Worm (Caenorhabditis elegans): Measurements from ENCODE around the gene F32D8.3.

Gene F32D8.3

ce11 chrV:10877808-10878600 lies 8.6 kb upstream of the F32D8.3 start (continued):
- no peak for TF ChIP-seq nhr-25 (tag; optimal IDR thresholded peaks at IDR 0.05; ENCODE audit: borderline replicate concordance, insufficient read depth)
- TF ChIP-seq lin-39 (tag; optimal IDR thresholded peaks at IDR 0.05) = no peak
- TF ChIP-seq ZK337.2 (GFP tag; IDR thresholded peaks at IDR 0.05) = no peak
- TF ChIP-seq hif-1 (tag; optimal IDR thresholded peaks at IDR 0.05) = no peak
- no peak for TF ChIP-seq unc-130 (GFP tag; optimal IDR thresholded peaks at IDR 0.05)
- no peak for TF ChIP-seq mxl-3 (GFP tag; optimal IDR thresholded peaks at IDR 0.05)
- TF ChIP-seq F49E8.2 (tag; optimal IDR thresholded peaks at IDR 0.05; ENCODE audit: borderline replicate concordance) = no peak
- TF ChIP-seq saeg-2 (GFP tag; IDR thresholded peaks at IDR 0.05) = no peak
- TF ChIP-seq snpc-4 (tag; optimal IDR thresholded peaks at IDR 0.05) = no peak
- no peak for TF ChIP-seq lin-29 (GFP tag; IDR thresholded peaks at IDR 0.05)
- no peak for TF ChIP-seq Y105C5A.15 (GFP tag; IDR thresholded peaks at IDR 0.05)
- TF ChIP-seq set-16 (GFP tag; IDR thresholded peaks at IDR 0.05) = no peak
- TF ChIP-seq duxl-1 (tag; optimal IDR thresholded peaks at IDR 0.05; ENCODE audit: poor library complexity) = no peak
- TF ChIP-seq aha-1 (tag) = peak; percentile 78
- TF ChIP-seq dmd-6 (GFP tag; IDR thresholded peaks at IDR 0.05) = peak; percentile 80
- TF ChIP-seq ceh-82 (tag; optimal IDR thresholded peaks at IDR 0.05) = no peak
- TF ChIP-seq snpc-1.2 (GFP tag; IDR thresholded peaks at IDR 0.05) = no peak
- no peak for TF ChIP-seq lin-38 (GFP tag; IDR thresholded peaks at IDR 0.05)
- no peak for TF ChIP-seq nhr-76 (tag; optimal IDR thresholded peaks at IDR 0.05)

- TF ChIP-seq dpl-1 (GFP tag; optimal IDR thresholded peaks at IDR 0.05) = no peak
- peak; percentile 49 for TF ChIP-seq ces-1 (GFP tag; optimal IDR thresholded peaks at IDR 0.05)
These were observed 6.3 kb upstream of the F32D8.3 start, which contains the start of gene F32D8.1 for ce11 chrV:10880138-10880882. Gene F32D8.1 (plus strand): TSS chrV:10880832.

ce11 chrV:10883478-10883877 lies 3.2 kb upstream of the F32D8.3 start, which contains the start of gene F32D8.2:
Gene F32D8.2 (plus strand): TSS chrV:10883778.
- TF ChIP-seq attf-4 (tag; optimal IDR thresholded peaks at IDR 0.05) = no peak
- no peak for TF ChIP-seq mep-1 (tag; optimal IDR thresholded peaks at IDR 0.05)
- TF ChIP-seq nhr-42 (GFP tag; IDR thresholded peaks at IDR 0.05) = no peak
- TF ChIP-seq daf-8 (GFP tag; IDR thresholded peaks at IDR 0.05) = no peak
- TF ChIP-seq snpc-1.2 (GFP tag; IDR thresholded peaks at IDR 0.05) = no peak
- TF ChIP-seq snpc-4 (tag; optimal IDR thresholded peaks at IDR 0.05) = no peak
- TF ChIP-seq pqm-1 (tag; optimal IDR thresholded peaks at IDR 0.05) = no peak
- no peak for TF ChIP-seq daf-16 (GFP tag; optimal IDR thresholded peaks at IDR 0.05)
- TF ChIP-seq daf-16 (tag; optimal IDR thresholded peaks at IDR 0.05) = no peak
- TF ChIP-seq jun-1 (tag; optimal IDR thresholded peaks at IDR 0.05) = no peak
- no peak for TF ChIP-seq ceh-62 (tag; optimal IDR thresholded peaks at IDR 0.05)
- TF ChIP-seq php-3 (GFP tag; IDR thresholded peaks at IDR 0.05) = no peak
- TF ChIP-seq mes-2 (tag; optimal IDR thresholded peaks at IDR 0.05; ENCODE audit: poor library complexity, severe bottlenecking) = no peak
- no peak for TF ChIP-seq zip-11 (GFP tag; IDR thresholded peaks at IDR 0.05)
- TF ChIP-seq nhr-6 (tag; optimal IDR thresholded peaks at IDR 0.05) = no peak
- TF ChIP-seq ceh-28 (tag; optimal IDR thresholded peaks at IDR 0.05) = no peak

- peak; percentile 61; the same call in 1 of the 2 replicates for TF ChIP-seq Y75B8A.6 (GFP tag; IDR thresholded peaks at IDR 0.05)
- TF ChIP-seq dmd-9 (GFP tag; IDR thresholded peaks at IDR 0.05) = no peak
- no peak for TF ChIP-seq ctbp-1 (GFP tag; IDR thresholded peaks at IDR 0.05)
- peak; percentile 31 for TF ChIP-seq T20F7.1 (GFP tag; optimal IDR thresholded peaks at IDR 0.05)
- TF ChIP-seq tra-1 (GFP tag; IDR thresholded peaks at IDR 0.05) = no peak
- TF ChIP-seq lin-29 (GFP tag; IDR thresholded peaks at IDR 0.05) = 0 out of 2 replicates have a peak, but pooled peaks have one; percentile 11
- peak; percentile 17 for TF ChIP-seq spr-3 (GFP tag; optimal IDR thresholded peaks at IDR 0.05)
- TF ChIP-seq daf-16 (GFP tag; optimal IDR thresholded peaks at IDR 0.05) = no peak
- peak; percentile 27 for TF ChIP-seq daf-16 (tag; optimal IDR thresholded peaks at IDR 0.05)
- TF ChIP-seq zfp-3 (GFP tag; conservative IDR thresholded peaks at IDR 0.05) = peak; percentile 48; the same call in 1 of the 2 replicates
- TF ChIP-seq ceh-32 (tag; optimal IDR thresholded peaks at IDR 0.05; ENCODE audit: poor library complexity) = no peak
- peak; percentile 61 for TF ChIP-seq gei-8 (GFP tag; optimal IDR thresholded peaks at IDR 0.05)
- TF ChIP-seq hif-1 (tag; optimal IDR thresholded peaks at IDR 0.05) = peak in 1 of 2 experiments; percentile 14
These were observed 927 bp downstream of the F32D8.3 start for ce11 chrV:10887564-10887963.
